Fruit fly (Drosophila melanogaster) whole organism, embryonic: ENCODE measurements around the gene CG10038.

Source experiments
- Aef1 ChIP-seq: fragments of 200-800 bp; sonication (Bioruptor generic); IDR thresholded peaks from 3 replicates; pipeline ENCODE4 v1.3.6; 2022; ENCODE audit warnings: missing biosample characterization, missing genetic modification characterization
- Atf6 ChIP-seq: fragments of 200-800 bp; sonication (Bioruptor generic); IDR thresholded peaks from 2 replicates; pipeline ENCODE4 v1.3.6; 2022; ENCODE audit warnings: missing biosample characterization, missing genetic modification characterization
- CG10209 ChIP-seq: fragments of 200-800 bp; sonication (Bioruptor generic); optimal IDR thresholded peaks from 3 replicates; lab custom pipeline; 2017; ENCODE audit warnings: missing biosample characterization, mild to moderate bottlenecking, missing genetic modification characterization, missing genetic modification reagents
- CG10321 ChIP-seq: fragments of 200-800 bp; sonication (Bioruptor generic); IDR thresholded peaks from 2 replicates; pipeline ENCODE4 v1.3.6; 2022; ENCODE audit warnings: missing biosample characterization, missing genetic modification characterization
- CG10959 ChIP-seq: fragments of 200-800 bp; sonication (Bioruptor generic); IDR thresholded peaks from 2 replicates; pipeline ENCODE4 v1.3.6; 2022; ENCODE audit warnings: missing biosample characterization, missing genetic modification characterization
- CG11247 ChIP-seq: fragments of 200-800 bp; sonication (Bioruptor generic); IDR thresholded peaks from 2 replicates; pipeline ENCODE4 v1.3.6; 2022; ENCODE audit warnings: missing biosample characterization, missing genetic modification characterization
- CG12236 ChIP-seq: fragments of 200-800 bp; sonication (Bioruptor generic); optimal IDR thresholded peaks from 2 replicates; lab custom pipeline; 2016; ENCODE audit warnings: missing biosample characterization, missing genetic modification characterization
- CG12744 ChIP-seq: fragments of 200-800 bp; sonication (Bioruptor generic); optimal IDR thresholded peaks from 2 replicates; lab custom pipeline; 2016; ENCODE audit warnings: missing biosample characterization, missing genetic modification characterization
- CG13775 ChIP-seq: fragments of 200-800 bp; sonication (Bioruptor generic); optimal IDR thresholded peaks from 3 replicates; lab custom pipeline; 2017; ENCODE audit warnings: missing biosample characterization, mild to moderate bottlenecking, missing genetic modification characterization
- CG1529 ChIP-seq: fragments of 200-800 bp; sonication (Bioruptor generic); optimal IDR thresholded peaks from 3 replicates; lab custom pipeline; 2018; ENCODE audit warnings: missing biosample characterization, missing genetic modification characterization
- CG15479 ChIP-seq: fragments of 200-800 bp; sonication (Bioruptor generic); optimal IDR thresholded peaks from 3 replicates; lab custom pipeline; 2019; ENCODE audit warnings: missing biosample characterization, mild to moderate bottlenecking, missing genetic modification characterization, moderate library complexity
- CG1647 ChIP-seq: fragments of 200-800 bp; sonication (Bioruptor generic); optimal IDR thresholded peaks from 3 replicates; lab custom pipeline; 2016; ENCODE audit warnings: missing biosample characterization, missing genetic modification characterization
- CG16815 ChIP-seq: fragments of 200-800 bp; sonication (Bioruptor generic); optimal IDR thresholded peaks from 3 replicates; lab custom pipeline; 2017; ENCODE audit warnings: missing biosample characterization, mild to moderate bottlenecking, missing genetic modification characterization
- CG17186 ChIP-seq: fragments of 200-800 bp; sonication (Bioruptor generic); optimal IDR thresholded peaks from 3 replicates; lab custom pipeline; 2017; ENCODE audit warnings: missing biosample characterization, missing genetic modification reagents, missing genetic modification characterization
- CG17361 ChIP-seq: fragments of 200-800 bp; sonication (Bioruptor generic); IDR thresholded peaks from 3 replicates; pipeline ENCODE4 v1.3.6; 2022; ENCODE audit warnings: missing biosample characterization, missing genetic modification characterization
- CG18262 ChIP-seq: fragments of 200-800 bp; optimal IDR thresholded peaks from 3 replicates; lab custom pipeline; 2019; ENCODE audit warnings: missing biosample characterization, mild to moderate bottlenecking, missing genetic modification characterization, moderate library complexity
- CG2199 ChIP-seq: fragments of 200-800 bp; sonication (Bioruptor generic); IDR thresholded peaks from 3 replicates; pipeline ENCODE4 v1.3.6; 2022; ENCODE audit warnings: missing biosample characterization, missing genetic modification characterization
- CG3281 ChIP-seq: fragments of 200-800 bp; sonication (Bioruptor generic); optimal IDR thresholded peaks from 3 replicates; lab custom pipeline; 2017; ENCODE audit warnings: missing biosample characterization, mild to moderate bottlenecking, missing genetic modification characterization
- CG42726 ChIP-seq: fragments of 200-800 bp; sonication (Bioruptor generic); IDR thresholded peaks from 2 replicates; pipeline ENCODE4 v1.3.6; 2022; ENCODE audit warnings: missing biosample characterization, missing genetic modification characterization; ENCODE audit not compliant: partially characterized antibody
- CG4282 ChIP-seq: fragments of 200-800 bp; sonication (Bioruptor generic); optimal IDR thresholded peaks from 2 replicates; lab custom pipeline; 2016; ENCODE audit warnings: missing biosample characterization, missing genetic modification characterization
- CG5245 ChIP-seq: fragments of 200-800 bp; sonication (Bioruptor generic); optimal IDR thresholded peaks from 3 replicates; lab custom pipeline; 2016; ENCODE audit warnings: missing biosample characterization, missing genetic modification characterization
- CG7556 ChIP-seq: fragments of 200-800 bp; sonication (Bioruptor generic); optimal IDR thresholded peaks from 2 replicates; lab custom pipeline; 2017; ENCODE audit warnings: missing biosample characterization, mild to moderate bottlenecking, missing genetic modification characterization
- CG8281 ChIP-seq: fragments of 200-800 bp; sonication (Bioruptor generic); optimal IDR thresholded peaks from 2 replicates; lab custom pipeline; 2018; ENCODE audit warnings: missing biosample characterization, mild to moderate bottlenecking, missing genetic modification characterization, moderate library complexity
- CG8924 ChIP-seq: fragments of 200-800 bp; optimal IDR thresholded peaks from 3 replicates; lab custom pipeline; 2019; ENCODE audit warnings: missing biosample characterization, mild to moderate bottlenecking, missing genetic modification characterization, moderate library complexity
- CG9797 ChIP-seq: fragments of 200-800 bp; sonication (Bioruptor generic); optimal IDR thresholded peaks from 3 replicates; lab custom pipeline; 2018; ENCODE audit warnings: missing biosample characterization, mild to moderate bottlenecking, missing genetic modification characterization
- CkIIα-i1 ChIP-seq: fragments of 200-800 bp; sonication (Bioruptor generic); IDR thresholded peaks from 2 replicates; pipeline ENCODE4 v1.3.6; 2022; ENCODE audit warnings: missing biosample characterization, missing genetic modification characterization
- Deaf1 ChIP-seq: fragments of 200-800 bp; optimal IDR thresholded peaks from 3 replicates; lab custom pipeline; 2019; ENCODE audit warnings: missing biosample characterization, mild to moderate bottlenecking, missing genetic modification characterization, moderate library complexity
- Dll ChIP-seq: fragments of 200-800 bp; sonication (Bioruptor generic); IDR thresholded peaks from 4 replicates; pipeline ENCODE4 v1.3.6; 2022; ENCODE audit warnings: missing biosample characterization, missing genetic modification characterization; ENCODE audit not compliant: partially characterized antibody
- Eip74EF ChIP-seq, 2 experiments: fragments of 200-800 bp in 1 of 2; fragments of >200 bp in 1 of 2; sonication (Bioruptor generic) in 1 of 2; optimal IDR thresholded peaks; 2 replicates each; lab custom pipeline; 2017 to 2019; ENCODE audit warnings: missing biosample characterization in 2 of 2, missing genetic modification characterization in 2 of 2, mild to moderate bottlenecking in 1 of 2, moderate library complexity in 1 of 2
- Ets97D ChIP-seq: fragments of 200-800 bp; sonication (Bioruptor generic); optimal IDR thresholded peaks from 3 replicates; lab custom pipeline; 2016; ENCODE audit warnings: missing biosample characterization, missing genetic modification characterization
- Fer1 ChIP-seq: fragments of 200-800 bp; sonication (Bioruptor generic); optimal IDR thresholded peaks from 2 replicates; lab custom pipeline; 2017; ENCODE audit warnings: missing biosample characterization, mild to moderate bottlenecking, missing genetic modification characterization
- Hand ChIP-seq: fragments of 200-800 bp; sonication (Bioruptor generic); optimal IDR thresholded peaks from 2 replicates; lab custom pipeline; 2017; ENCODE audit warnings: mild to moderate bottlenecking, missing biosample characterization, missing genetic modification reagents, missing genetic modification characterization
- MTF-1 ChIP-seq: fragments of 200-800 bp; sonication (Bioruptor generic); optimal IDR thresholded peaks from 2 replicates; lab custom pipeline; 2018; ENCODE audit warnings: missing biosample characterization, mild to moderate bottlenecking, missing genetic modification characterization, borderline replicate concordance
- Nf-YC ChIP-seq: fragments of 200-800 bp; optimal IDR thresholded peaks from 3 replicates; lab custom pipeline; 2019; ENCODE audit warnings: missing biosample characterization, mild to moderate bottlenecking, missing genetic modification characterization, moderate library complexity
- Oaz ChIP-seq: fragments of 200-800 bp; sonication (Bioruptor generic); IDR thresholded peaks from 2 replicates; pipeline ENCODE4 v1.3.6; 2022; ENCODE audit warnings: missing biosample characterization, missing genetic modification characterization
- Oli ChIP-seq: fragments of 200-800 bp; sonication (Bioruptor generic); optimal IDR thresholded peaks from 2 replicates; lab custom pipeline; 2018; ENCODE audit warnings: missing biosample characterization, mild to moderate bottlenecking, missing genetic modification characterization, moderate library complexity
- Optix ChIP-seq: fragments of 200-800 bp; sonication (Bioruptor generic); IDR thresholded peaks from 3 replicates; pipeline ENCODE4 v1.3.6; 2022; ENCODE audit warnings: missing biosample characterization, missing genetic modification characterization
- Ptx1 ChIP-seq: fragments of 200-800 bp; sonication (Bioruptor generic); IDR thresholded peaks from 2 replicates; pipeline ENCODE4 v1.3.6; 2022; ENCODE audit warnings: missing biosample characterization, missing genetic modification characterization
- Taf1 ChIP-seq: fragments of 200-800 bp; sonication (Bioruptor generic); IDR thresholded peaks from 2 replicates; pipeline ENCODE4 v1.3.6; 2022; ENCODE audit warnings: missing biosample characterization, missing genetic modification characterization
- Trl ChIP-seq, 3 experiments: fragments of >200 bp in 2 of 3; fragments of 200-800 bp in 1 of 3; sonication (Bioruptor generic) in 1 of 3; optimal IDR thresholded peaks; 2 replicates in 1 of 3; 3 replicates in 2 of 3; lab custom pipeline; 2016 to 2017; ENCODE audit warnings: missing biosample characterization in 1 of 3, missing genetic modification characterization in 1 of 3
- ase ChIP-seq: fragments of 200-800 bp; sonication (Bioruptor generic); IDR thresholded peaks from 3 replicates; pipeline ENCODE4 v1.3.6; 2022; ENCODE audit warnings: missing biosample characterization, missing genetic modification characterization
- bowl ChIP-seq: fragments of 200-800 bp; sonication (Bioruptor generic); IDR thresholded peaks from 2 replicates; pipeline ENCODE4 v1.3.6; 2022; ENCODE audit warnings: missing biosample characterization, missing genetic modification characterization
- croc ChIP-seq: fragments of 200-800 bp; sonication (Bioruptor generic); conservative IDR thresholded peaks from 3 replicates; pipeline ENCODE4 v1.3.6; 2022; ENCODE audit warnings: missing biosample characterization, missing genetic modification characterization
- dm ChIP-seq: fragments of 200-800 bp; sonication (Bioruptor generic); optimal IDR thresholded peaks from 3 replicates; lab custom pipeline; 2016; ENCODE audit warnings: missing biosample characterization, missing genetic modification characterization
- gcm ChIP-seq: fragments of 200-800 bp; sonication (Bioruptor generic); optimal IDR thresholded peaks from 2 replicates; lab custom pipeline; 2019; ENCODE audit warnings: missing biosample characterization, mild to moderate bottlenecking, missing genetic modification characterization, moderate library complexity
- gfzf ChIP-seq: fragments of 200-800 bp; sonication (Bioruptor generic); optimal IDR thresholded peaks from 2 replicates; lab custom pipeline; 2016; ENCODE audit warnings: missing biosample characterization, mild to moderate bottlenecking, missing genetic modification characterization, moderate library complexity
- lab ChIP-seq: fragments of 200-800 bp; sonication (Bioruptor generic); optimal IDR thresholded peaks from 3 replicates; lab custom pipeline; 2017; ENCODE audit warnings: missing biosample characterization, missing genetic modification characterization, mild to moderate bottlenecking, moderate library complexity, missing genetic modification reagents
- oc ChIP-seq: fragments of 200-800 bp; sonication (Bioruptor generic); optimal IDR thresholded peaks from 2 replicates; lab custom pipeline; 2018; ENCODE audit warnings: missing biosample characterization, mild to moderate bottlenecking, missing genetic modification characterization, moderate library complexity
- p53 ChIP-seq: fragments of 200-800 bp; sonication (Bioruptor generic); optimal IDR thresholded peaks from 2 replicates; lab custom pipeline; 2016; ENCODE audit warnings: missing biosample characterization, missing genetic modification characterization
- sqz ChIP-seq: fragments of 200-800 bp; sonication (Bioruptor generic); optimal IDR thresholded peaks from 3 replicates; lab custom pipeline; 2018; ENCODE audit warnings: missing biosample characterization, mild to moderate bottlenecking, missing genetic modification characterization
- zf30C ChIP-seq: fragments of 200-800 bp; sonication (Bioruptor generic); optimal IDR thresholded peaks from 3 replicates; lab custom pipeline; 2018; ENCODE audit warnings: missing biosample characterization, mild to moderate bottlenecking, missing genetic modification characterization

Gene CG10038

dm6 chr3R:12350497-12350896 lies at the start of gene CG10038 (continued):
- TF ChIP-seq Atf6 (GFP tag; lab: Robert Waterston, UW) = no peak; the same call in 1 of the 2 replicates
- TF ChIP-seq CG18262 (tag; lab: Kevin White, UChicago) = peak; percentile 27
- no peak for TF ChIP-seq dm
- peak; percentile 41 for TF ChIP-seq Fer1 (GFP tag; lab: Kevin White, UChicago)
- TF ChIP-seq CG12236 = no peak
- TF ChIP-seq sqz (GFP tag; lab: Kevin White, UChicago) = peak; percentile 28
- no peak for TF ChIP-seq bowl
- TF ChIP-seq CG9797 (GFP tag; lab: Kevin White, UChicago) = peak; percentile 55
- no peak for TF ChIP-seq Taf1
- TF ChIP-seq CG42726 (GFP tag; lab: Robert Waterston, UW) = peak; percentile 97
- TF ChIP-seq CG17361 (GFP tag; lab: Robert Waterston, UW) = peak; percentile 37; the same call in 2 of the 3 replicates
- no peak for TF ChIP-seq CG1529 (GFP tag; lab: Kevin White, UChicago)
- TF ChIP-seq CG13775 = peak; percentile 21
- no peak for TF ChIP-seq croc (GFP tag; lab: Robert Waterston, UW)
- no peak for TF ChIP-seq MTF-1 (GFP tag; lab: Kevin White, UChicago)
- no peak for TF ChIP-seq Optix (GFP tag; lab: Robert Waterston, UW)
- TF ChIP-seq ase (GFP tag; lab: Robert Waterston, UW) = no peak
- TF ChIP-seq Hand (GFP tag; lab: Kevin White, UChicago) = no peak
- TF ChIP-seq CG15479 = no peak
- TF ChIP-seq CG12744 (GFP tag; lab: Kevin White, UChicago) = no peak
- no peak for TF ChIP-seq CG7556
- TF ChIP-seq gcm (GFP tag; lab: Kevin White, UChicago) = no peak
- TF ChIP-seq Deaf1 (tag; lab: Kevin White, UChicago) = no peak
- no peak for TF ChIP-seq CG2199
- no peak for TF ChIP-seq Eip74EF (GFP tag; optimal IDR thresholded peaks at IDR 0.05; lab: Kevin White, UChicago)
- no peak for TF ChIP-seq CkIIα-i1 (GFP tag; lab: Robert Waterston, UW)
- TF ChIP-seq zf30C (GFP tag; lab: Kevin White, UChicago) = peak; percentile 24
- TF ChIP-seq CG8924 (tag; lab: Kevin White, UChicago) = peak; percentile 6
- no peak for TF ChIP-seq CG10959 (GFP tag; lab: Robert Waterston, UW)
- no peak for TF ChIP-seq CG16815 (GFP tag; lab: Kevin White, UChicago)
- no peak for TF ChIP-seq CG10209 (GFP tag; lab: Kevin White, UChicago)
- TF ChIP-seq Oli (tag; lab: Kevin White, UChicago) = no peak
- TF ChIP-seq Trl (optimal IDR thresholded peaks at IDR 0.05; lab: Kevin White, UChicago) = no peak
- peak; percentile 0 for TF ChIP-seq Trl (GFP tag; optimal IDR thresholded peaks at IDR 0.05; lab: Kevin White, UChicago)
- no peak for TF ChIP-seq Oaz (GFP tag; lab: Robert Waterston, UW)
- peak; percentile 52 for TF ChIP-seq CG1647 (GFP tag; lab: Kevin White, UChicago)
- no peak for TF ChIP-seq CG8281 (tag; lab: Kevin White, UChicago)
- peak; percentile 44 for TF ChIP-seq gfzf
- peak; percentile 93 for TF ChIP-seq Dll (GFP tag; lab: Robert Waterston, UW)
- TF ChIP-seq CG4282 (GFP tag; lab: Kevin White, UChicago) = no peak
- peak; percentile 46 for TF ChIP-seq Ptx1
- TF ChIP-seq p53 = no peak
- peak; percentile 60 for TF ChIP-seq Ets97D (GFP tag; lab: Kevin White, UChicago)
- TF ChIP-seq CG10321 = no peak
- peak; percentile 35 for TF ChIP-seq CG17186 (GFP tag; lab: Kevin White, UChicago)
- TF ChIP-seq lab (GFP tag; lab: Kevin White, UChicago) = no peak
- peak; percentile 22; the same call in 1 of the 2 replicates for TF ChIP-seq CG11247 (GFP tag; lab: Robert Waterston, UW)
- TF ChIP-seq Nf-YC (tag; lab: Kevin White, UChicago) = peak; percentile 38
- no peak for TF ChIP-seq oc (tag; lab: Kevin White, UChicago)
- peak; percentile 31; the same call in 1 of the 3 replicates for TF ChIP-seq Aef1 (GFP tag; lab: Robert Waterston, UW)
- no peak for TF ChIP-seq CG3281 (GFP tag; lab: Kevin White, UChicago)
- TF ChIP-seq CG5245 (GFP tag; lab: Kevin White, UChicago) = peak; percentile 10
